Fruit fly (Drosophila melanogaster): ENCODE results near the gene CG32461.

- TF ChIP-seq psq (optimal IDR thresholded peaks at IDR 0.05) (no peak), Myc (optimal IDR thresholded peaks at IDR 0.05) (no peak), Sin3A (optimal IDR thresholded peaks at IDR 0.05) (no peak), insv (optimal IDR thresholded peaks at IDR 0.05) (no peak), ttk (optimal IDR thresholded peaks at IDR 0.05) (no peak)
Observed at dm6 chr3L:22909325-22909904, 45.7 kb downstream of the CG32461 start.
